Fruit fly (Drosophila melanogaster) whole organism, embryonic: ENCODE results near the gene CG6610.

Source experiments
- Blimp-1 ChIP-seq: fragments of 200-800 bp; sonication (Bioruptor generic); optimal IDR thresholded peaks from 3 replicates; lab custom pipeline; 2018; ENCODE audit warnings: missing biosample characterization, missing genetic modification characterization, mild to moderate bottlenecking, moderate library complexity, missing genetic modification reagents
- CG11085 ChIP-seq: fragments of 200-800 bp; sonication (Bioruptor generic); IDR thresholded peaks from 2 replicates; pipeline ENCODE4 v1.3.6; 2022; ENCODE audit warnings: missing biosample characterization, missing genetic modification characterization
- CG12299 ChIP-seq: fragments of 200-800 bp; sonication (Bioruptor generic); optimal IDR thresholded peaks from 2 replicates; lab custom pipeline; 2018; ENCODE audit warnings: missing biosample characterization, mild to moderate bottlenecking, missing genetic modification characterization
- CG12391 ChIP-seq: fragments of 200-800 bp; sonication (Bioruptor generic); optimal IDR thresholded peaks from 3 replicates; lab custom pipeline; 2018; ENCODE audit warnings: missing biosample characterization, mild to moderate bottlenecking, missing genetic modification characterization, moderate library complexity
- CG13775 ChIP-seq: fragments of 200-800 bp; sonication (Bioruptor generic); optimal IDR thresholded peaks from 3 replicates; lab custom pipeline; 2017; ENCODE audit warnings: missing biosample characterization, mild to moderate bottlenecking, missing genetic modification characterization
- CG14710 ChIP-seq: fragments of 200-800 bp; sonication (Bioruptor generic); optimal IDR thresholded peaks from 3 replicates; lab custom pipeline; 2019; ENCODE audit warnings: missing biosample characterization, mild to moderate bottlenecking, missing genetic modification characterization, moderate library complexity
- CG1529 ChIP-seq: fragments of 200-800 bp; sonication (Bioruptor generic); optimal IDR thresholded peaks from 3 replicates; lab custom pipeline; 2018; ENCODE audit warnings: missing biosample characterization, missing genetic modification characterization
- CG15601 ChIP-seq: fragments of 200-800 bp; sonication (Bioruptor generic); optimal IDR thresholded peaks from 3 replicates; lab custom pipeline; 2019; ENCODE audit warnings: missing biosample characterization, mild to moderate bottlenecking, missing genetic modification characterization, moderate library complexity
- CG1602 ChIP-seq: fragments of 200-800 bp; sonication (Bioruptor generic); optimal IDR thresholded peaks from 3 replicates; lab custom pipeline; 2016; ENCODE audit warnings: missing biosample characterization, missing genetic modification characterization
- CG16815 ChIP-seq: fragments of 200-800 bp; sonication (Bioruptor generic); optimal IDR thresholded peaks from 3 replicates; lab custom pipeline; 2017; ENCODE audit warnings: missing biosample characterization, mild to moderate bottlenecking, missing genetic modification characterization
- CG17186 ChIP-seq: fragments of 200-800 bp; sonication (Bioruptor generic); optimal IDR thresholded peaks from 3 replicates; lab custom pipeline; 2017; ENCODE audit warnings: missing biosample characterization, missing genetic modification reagents, missing genetic modification characterization
- CG31441 ChIP-seq: fragments of 200-800 bp; sonication (Bioruptor generic); IDR thresholded peaks from 2 replicates; pipeline ENCODE4 v1.3.6; 2022; ENCODE audit warnings: missing biosample characterization, missing genetic modification characterization
- CG4707 ChIP-seq: fragments of 200-800 bp; sonication (Bioruptor generic); optimal IDR thresholded peaks from 2 replicates; lab custom pipeline; 2018; ENCODE audit warnings: missing biosample characterization, mild to moderate bottlenecking, missing genetic modification characterization, moderate library complexity
- CG6854 ChIP-seq: fragments of 200-800 bp; sonication (Bioruptor generic); optimal IDR thresholded peaks from 3 replicates; lab custom pipeline; 2017; ENCODE audit warnings: missing biosample characterization, mild to moderate bottlenecking, missing genetic modification characterization
- CG7357 ChIP-seq: fragments of 200-800 bp; sonication (Bioruptor generic); IDR thresholded peaks from 3 replicates; pipeline ENCODE4 v1.3.6; 2022; ENCODE audit warnings: missing biosample characterization, missing genetic modification characterization
- CG8359 ChIP-seq: fragments of 200-800 bp; sonication (Bioruptor generic); optimal IDR thresholded peaks from 2 replicates; lab custom pipeline; 2017; ENCODE audit warnings: missing biosample characterization, mild to moderate bottlenecking, missing genetic modification characterization, borderline replicate concordance
- CG9817 ChIP-seq: fragments of 200-800 bp; sonication (Bioruptor generic); optimal IDR thresholded peaks from 2 replicates; lab custom pipeline; 2018; ENCODE audit warnings: missing biosample characterization, mild to moderate bottlenecking, missing genetic modification characterization, moderate library complexity
- CG9932 ChIP-seq: fragments of 200-800 bp; sonication (Bioruptor generic); IDR thresholded peaks from 2 replicates; pipeline ENCODE4 v1.3.6; 2022; ENCODE audit warnings: missing biosample characterization, missing genetic modification characterization
- Dbx ChIP-seq: fragments of 200-800 bp; sonication (Bioruptor generic); IDR thresholded peaks from 3 replicates; pipeline ENCODE4 v1.3.6; 2022; ENCODE audit warnings: missing biosample characterization, missing genetic modification characterization
- Deaf1 ChIP-seq: fragments of 200-800 bp; optimal IDR thresholded peaks from 3 replicates; lab custom pipeline; 2019; ENCODE audit warnings: missing biosample characterization, mild to moderate bottlenecking, missing genetic modification characterization, moderate library complexity
- Dll ChIP-seq: fragments of 200-800 bp; sonication (Bioruptor generic); IDR thresholded peaks from 4 replicates; pipeline ENCODE4 v1.3.6; 2022; ENCODE audit warnings: missing biosample characterization, missing genetic modification characterization; ENCODE audit not compliant: partially characterized antibody
- Fer1 ChIP-seq: fragments of 200-800 bp; sonication (Bioruptor generic); optimal IDR thresholded peaks from 2 replicates; lab custom pipeline; 2017; ENCODE audit warnings: missing biosample characterization, mild to moderate bottlenecking, missing genetic modification characterization
- Fer3 ChIP-seq: fragments of 200-800 bp; sonication (Bioruptor generic); optimal IDR thresholded peaks from 2 replicates; lab custom pipeline; 2018; ENCODE audit warnings: missing biosample characterization, mild to moderate bottlenecking, missing genetic modification characterization, moderate library complexity
- Hmr ChIP-seq: fragments of 200-800 bp; sonication (Bioruptor generic); optimal IDR thresholded peaks from 3 replicates; lab custom pipeline; 2017; ENCODE audit warnings: mild to moderate bottlenecking, missing biosample characterization, missing genetic modification reagents, missing genetic modification characterization
- Mrtf ChIP-seq: fragments of 200-800 bp; sonication (Bioruptor generic); IDR thresholded peaks from 3 replicates; pipeline ENCODE4 v1.3.6; 2022; ENCODE audit warnings: missing biosample characterization, missing genetic modification characterization
- NFAT ChIP-seq: fragments of 200-800 bp; sonication (Bioruptor generic); IDR thresholded peaks from 2 replicates; pipeline ENCODE4 v1.3.6; 2022; ENCODE audit warnings: missing biosample characterization, missing genetic modification characterization
- Opbp ChIP-seq: fragments of 200-800 bp; sonication (Bioruptor generic); IDR thresholded peaks from 3 replicates; pipeline ENCODE4 v1.3.6; 2022; ENCODE audit warnings: missing biosample characterization, missing genetic modification characterization; ENCODE audit not compliant: partially characterized antibody
- Poxn ChIP-seq: fragments of 200-800 bp; sonication (Bioruptor generic); IDR thresholded peaks from 2 replicates; pipeline ENCODE4 v1.3.6; 2022; ENCODE audit warnings: missing biosample characterization, missing genetic modification characterization
- Ptx1 ChIP-seq: fragments of 200-800 bp; sonication (Bioruptor generic); IDR thresholded peaks from 2 replicates; pipeline ENCODE4 v1.3.6; 2022; ENCODE audit warnings: missing biosample characterization, missing genetic modification characterization
- Sox102F ChIP-seq: fragments of 200-800 bp; sonication (Bioruptor generic); optimal IDR thresholded peaks from 2 replicates; lab custom pipeline; 2018; ENCODE audit warnings: missing biosample characterization, mild to moderate bottlenecking, missing genetic modification characterization, moderate library complexity
- Usf ChIP-seq: fragments of 200-800 bp; sonication (Bioruptor generic); optimal IDR thresholded peaks from 2 replicates; lab custom pipeline; 2017; ENCODE audit warnings: missing genotype, missing biosample characterization, missing genetic modification characterization
- amos ChIP-seq: fragments of 200-800 bp; sonication (Bioruptor generic); IDR thresholded peaks from 2 replicates; pipeline ENCODE4 v1.3.6; 2022; ENCODE audit warnings: missing biosample characterization, missing genetic modification characterization; ENCODE audit not compliant: partially characterized antibody
- ap ChIP-seq: fragments of 200-800 bp; sonication (Bioruptor generic); IDR thresholded peaks from 2 replicates; pipeline ENCODE4 v1.3.6; 2022; ENCODE audit warnings: missing biosample characterization, missing genetic modification characterization
- bsh ChIP-seq, 2 experiments: fragments of 200-800 bp; sonication (Bioruptor generic); optimal IDR thresholded peaks; 2 replicates each; lab custom pipeline; 2017 to 2018; ENCODE audit warnings: mild to moderate bottlenecking in 2 of 2, missing biosample characterization in 2 of 2, missing genetic modification characterization in 2 of 2, moderate library complexity in 1 of 2
- cas ChIP-seq: fragments of 200-800 bp; sonication (Bioruptor generic); IDR thresholded peaks from 2 replicates; pipeline ENCODE4 v1.3.6; 2022; ENCODE audit warnings: missing biosample characterization, missing genetic modification characterization
- chn ChIP-seq: fragments of 200-800 bp; sonication (Bioruptor generic); optimal IDR thresholded peaks from 2 replicates; lab custom pipeline; 2016; ENCODE audit warnings: missing biosample characterization, missing genetic modification characterization
- dmrt11E ChIP-seq: fragments of 200-800 bp; sonication (Bioruptor generic); optimal IDR thresholded peaks from 3 replicates; lab custom pipeline; 2018; ENCODE audit warnings: missing biosample characterization, mild to moderate bottlenecking, missing genetic modification characterization, moderate library complexity
- dpn ChIP-seq, 2 experiments: fragments of 200-800 bp; sonication (Bioruptor generic); optimal IDR thresholded peaks; 3 replicates each; lab custom pipeline; 2016; ENCODE audit warnings: missing biosample characterization in 2 of 2, missing genetic modification characterization in 2 of 2
- fd3F ChIP-seq: fragments of 200-800 bp; sonication (Bioruptor generic); optimal IDR thresholded peaks from 2 replicates; lab custom pipeline; 2018; ENCODE audit warnings: missing biosample characterization, mild to moderate bottlenecking, missing genetic modification characterization, moderate library complexity
- fd96Cb ChIP-seq: fragments of 200-800 bp; sonication (Bioruptor generic); optimal IDR thresholded peaks from 2 replicates; lab custom pipeline; 2018; ENCODE audit warnings: missing biosample characterization, mild to moderate bottlenecking, missing genetic modification characterization, moderate library complexity
- fu2 ChIP-seq: fragments of 200-800 bp; sonication (Bioruptor generic); optimal IDR thresholded peaks from 2 replicates; lab custom pipeline; 2016; ENCODE audit warnings: missing biosample characterization, missing genetic modification characterization
- insv ChIP-seq, 2 experiments: fragments of 200-800 bp; sonication (Bioruptor generic); optimal IDR thresholded peaks; 3 replicates each; lab custom pipeline; 2016 to 2018; ENCODE audit warnings: missing biosample characterization in 2 of 2, missing genetic modification characterization in 2 of 2
- ken ChIP-seq: fragments of 200-800 bp; sonication (Bioruptor generic); IDR thresholded peaks from 3 replicates; pipeline ENCODE4 v1.3.6; 2022; ENCODE audit warnings: missing biosample characterization, missing genetic modification characterization
- lmd ChIP-seq: fragments of 200-800 bp; sonication (Bioruptor generic); IDR thresholded peaks from 2 replicates; pipeline ENCODE4 v1.3.6; 2022; ENCODE audit warnings: missing biosample characterization, missing genetic modification characterization
- peb ChIP-seq: fragments of 200-800 bp; sonication (Bioruptor generic); IDR thresholded peaks from 2 replicates; pipeline ENCODE4 v1.3.6; 2022; ENCODE audit warnings: missing biosample characterization, missing genetic modification characterization
- pzg ChIP-seq: fragments of 200-800 bp; sonication (Bioruptor generic); optimal IDR thresholded peaks from 3 replicates; lab custom pipeline; 2018; ENCODE audit warnings: missing biosample characterization, mild to moderate bottlenecking, missing genetic modification characterization, moderate library complexity
- stc ChIP-seq: fragments of 200-800 bp; sonication (Bioruptor generic); IDR thresholded peaks from 2 replicates; pipeline ENCODE4 v1.3.6; 2022; ENCODE audit warnings: missing biosample characterization, missing genetic modification characterization
- trem ChIP-seq: fragments of 200-800 bp; optimal IDR thresholded peaks from 3 replicates; lab custom pipeline; 2019; ENCODE audit warnings: missing biosample characterization, mild to moderate bottlenecking, missing genetic modification characterization, moderate library complexity

Gene CG6610

DNA sequence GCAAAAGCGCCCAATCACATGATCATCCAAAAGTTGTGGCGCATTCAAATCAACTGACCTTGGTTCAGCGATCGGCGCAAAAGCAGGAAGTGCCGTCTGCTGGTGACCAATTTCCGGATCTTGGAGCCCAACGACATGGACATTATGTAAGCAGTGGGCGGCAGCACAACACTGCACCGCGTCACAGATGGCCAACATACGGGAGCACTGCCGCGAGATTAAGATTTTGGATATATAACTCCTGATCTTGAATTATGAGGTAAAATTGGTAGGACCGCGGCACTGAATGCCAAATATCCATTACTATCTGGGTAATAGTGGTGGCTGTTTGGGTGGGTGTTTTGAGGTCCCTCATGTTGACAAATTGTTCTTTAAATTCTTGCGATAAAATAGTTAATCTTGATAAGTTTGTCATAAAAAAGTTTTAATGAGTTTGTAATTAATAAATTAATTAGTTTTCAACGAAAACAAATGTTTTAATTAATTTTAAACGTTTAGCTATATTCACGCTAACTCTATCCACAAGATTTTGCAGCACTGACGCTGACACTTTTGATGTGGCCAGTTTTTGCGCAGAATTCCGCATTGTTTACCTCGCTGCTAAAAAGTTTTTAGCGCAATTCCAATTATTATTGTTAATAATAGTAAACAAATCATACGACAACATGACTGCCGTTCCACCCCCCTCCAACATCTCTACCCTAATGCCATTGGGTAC lies at the start of gene CG6610, which contains the start of gene CG13295 (continued):
- TF ChIP-seq CG1529 (peak; percentile 29), chn (GFP tag; lab: Kevin White, UChicago) (peak; percentile 43), trem (tag; lab: Kevin White, UChicago) (peak; percentile 58), CG31441 (GFP tag; lab: Robert Waterston, UW) (peak; percentile 60; the same call in 1 of the 2 replicates), CG11085 (peak; percentile 60), CG16815 (peak; percentile 42), CG13775 (peak; percentile 66), CG4707 (GFP tag; lab: Kevin White, UChicago) (no peak), ap (GFP tag; lab: Robert Waterston, UW) (no peak), CG1602 (GFP tag; lab: Kevin White, UChicago) (peak; percentile 40), CG12391 (tag; lab: Kevin White, UChicago) (peak; percentile 71), CG15601 (tag; lab: Kevin White, UChicago) (peak; percentile 54), lmd (peak; percentile 58; the same call in 1 of the 2 replicates), Dll (GFP tag; lab: Robert Waterston, UW) (0 out of 4 replicates have a peak, but pooled peaks have one; percentile 23), Deaf1 (tag; lab: Kevin White, UChicago) (peak; percentile 27), CG7357 (GFP tag; lab: Robert Waterston, UW) (0 out of 3 replicates have a peak, but pooled peaks have one; percentile 29), CG6854 (GFP tag; lab: Kevin White, UChicago) (no peak), Fer1 (GFP tag; lab: Kevin White, UChicago) (peak; percentile 37), Sox102F (GFP tag; lab: Kevin White, UChicago) (peak; percentile 39), NFAT (GFP tag; lab: Robert Waterston, UW) (0 out of 2 replicates have a peak, but pooled peaks have one; percentile 5), CG9817 (tag; lab: Kevin White, UChicago) (peak; percentile 76), CG9932 (peak; percentile 83), fd3F (peak; percentile 60), Opbp (GFP tag; lab: Robert Waterston, UW) (no peak), CG17186 (GFP tag; lab: Kevin White, UChicago) (peak; percentile 15), CG12299 (tag; lab: Kevin White, UChicago) (peak; percentile 14), pzg (GFP tag; lab: Kevin White, UChicago) (peak; percentile 39), CG14710 (tag; lab: Kevin White, UChicago) (peak; percentile 67), Blimp-1 (GFP tag; lab: Kevin White, UChicago) (no peak), CG8359 (GFP tag; lab: Kevin White, UChicago) (no peak), Ptx1 (GFP tag; lab: Robert Waterston, UW) (peak; percentile 70), Fer3 (tag; lab: Kevin White, UChicago) (peak; percentile 66), Dbx (0 out of 3 replicates have a peak, but pooled peaks have one; percentile 55), dmrt11E (tag; lab: Kevin White, UChicago) (peak; percentile 64), peb (0 out of 2 replicates have a peak, but pooled peaks have one; percentile 14), fu2 (GFP tag; lab: Kevin White, UChicago) (peak; percentile 37), stc (GFP tag; lab: Robert Waterston, UW) (no peak), ken (GFP tag; lab: Robert Waterston, UW) (peak; percentile 19; the same call in 1 of the 3 replicates), bsh (GFP tag; optimal IDR thresholded peaks at IDR 0.05; lab: Kevin White, UChicago) (peak in 1 of 2 experiments; percentile 39), Poxn (GFP tag; lab: Robert Waterston, UW) (no peak), dpn (GFP tag; optimal IDR thresholded peaks at IDR 0.05; lab: Kevin White, UChicago) (peak; percentile 46 to 54), Mrtf (GFP tag; lab: Robert Waterston, UW) (peak; percentile 55; the same call in 1 of the 3 replicates), cas (GFP tag; lab: Robert Waterston, UW) (no peak), fd96Cb (tag; lab: Kevin White, UChicago) (peak; percentile 27), insv (GFP tag; optimal IDR thresholded peaks at IDR 0.05; lab: Kevin White, UChicago) (peak in 1 of 2 experiments; percentile 25), amos (GFP tag; lab: Robert Waterston, UW) (0 out of 2 replicates have a peak, but pooled peaks have one; percentile 23), Usf (GFP tag; lab: Kevin White, UChicago) (peak; percentile 31), Hmr (GFP tag; lab: Kevin White, UChicago) (peak; percentile 26)
